Worm (Caenorhabditis elegans): ENCODE data around the gene plst-1.

- TF ChIP-seq gmeb-1 (tag; optimal IDR thresholded peaks at IDR 0.05) (no peak), ceh-16 (tag; optimal IDR thresholded peaks at IDR 0.05) (no peak), elt-3 (tag; optimal IDR thresholded peaks at IDR 0.05) (no peak), nhr-11 (tag; optimal IDR thresholded peaks at IDR 0.05) (no peak), R02D3.7 (tag; optimal IDR thresholded peaks at IDR 0.05) (no peak), skn-1 (tag; optimal IDR thresholded peaks at IDR 0.05) (no peak), snpc-4 (tag; optimal IDR thresholded peaks at IDR 0.05) (no peak), unc-62 (GFP tag; optimal IDR thresholded peaks at IDR 0.05) (no peak), ceh-82 (tag; optimal IDR thresholded peaks at IDR 0.05) (no peak), nhr-25 (tag; optimal IDR thresholded peaks at IDR 0.05) (no peak), mdl-1 (tag; optimal IDR thresholded peaks at IDR 0.05) (no peak), ama-1 (optimal IDR thresholded peaks at IDR 0.05) (no peak), lin-11 (tag; optimal IDR thresholded peaks at IDR 0.05) (no peak)
Observed at ce11 chrIV:1264928-1265327, 24.5 kb upstream of the plst-1 start, which contains the start of gene F38A1.13.
